Comparison of ENCODE assay signal across 1 fruit fly cellular context in the genomic region with DNA sequence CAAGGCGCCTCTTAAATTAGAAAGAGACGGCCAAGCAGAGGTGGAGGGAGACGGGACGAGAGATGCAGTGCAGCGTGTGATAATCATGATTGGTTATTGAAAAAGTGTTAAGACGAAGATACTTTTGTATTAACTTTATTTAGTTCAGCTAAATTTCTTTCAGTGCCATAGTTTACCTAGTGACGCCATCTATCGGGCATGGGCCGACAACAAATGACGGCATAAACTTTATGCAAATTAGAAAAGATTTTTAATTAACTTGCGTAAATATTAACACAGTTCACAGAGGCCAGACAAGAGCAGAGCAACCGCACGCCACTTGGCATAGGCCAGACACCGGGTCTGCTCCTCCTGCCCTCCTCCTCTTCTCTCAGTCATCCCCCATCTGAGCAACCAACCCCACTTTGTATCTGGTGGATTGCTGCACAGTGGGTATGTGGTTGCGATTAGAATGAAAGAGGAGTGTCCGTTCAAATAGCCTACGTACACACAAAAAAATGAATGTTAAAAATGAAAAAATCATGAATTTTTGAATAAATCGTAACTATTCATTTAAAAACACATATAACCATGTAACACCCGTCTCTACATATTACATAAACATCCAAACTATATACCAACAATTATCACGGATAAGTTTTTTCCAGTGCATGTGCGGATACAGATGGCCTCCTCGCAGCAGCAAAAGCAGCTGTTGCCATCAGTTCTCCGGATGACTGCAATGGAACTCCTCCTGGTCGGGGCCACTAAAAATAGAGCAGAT.
TF ChIP-seq lines count a peak whose summit lies in the region.

No protein-coding gene starts in this region.

TF ChIP-seq in whole organism, embryonic, 481 proteins besides CTCF, POLR2A, EP300 and RAD21 (continued from another document and continues in another):
- TF ChIP-seq pros (GFP tag; optimal IDR thresholded peaks at IDR 0.05; lab: Kevin White, UChicago) (no peak), CG15601 (tag; optimal IDR thresholded peaks at IDR 0.05; lab: Kevin White, UChicago) (peak; percentile 83), CG5245 (GFP tag; optimal IDR thresholded peaks at IDR 0.05; lab: Kevin White, UChicago) (peak; percentile 68), eyg (GFP tag; optimal IDR thresholded peaks at IDR 0.05; lab: Kevin White, UChicago) (peak; percentile 62), CG9727 (GFP tag; optimal IDR thresholded peaks at IDR 0.05; lab: Kevin White, UChicago) (peak; percentile 81), hb (GFP tag; IDR thresholded peaks at IDR 0.05; lab: Robert Waterston, UW; ENCODE audit: partially characterized antibody) (no peak), btn (GFP tag; optimal IDR thresholded peaks at IDR 0.05; lab: Kevin White, UChicago) (peak; percentile 82), sqz (GFP tag; optimal IDR thresholded peaks at IDR 0.05; lab: Kevin White, UChicago) (no peak), CG15269 (tag; optimal IDR thresholded peaks at IDR 0.05; lab: Kevin White, UChicago) (peak; percentile 81), Hand (GFP tag; optimal IDR thresholded peaks at IDR 0.05; lab: Kevin White, UChicago) (peak; percentile 80), Tbp (GFP tag; optimal IDR thresholded peaks at IDR 0.05; lab: Kevin White, UChicago) (no peak), CG33213 (GFP tag; optimal IDR thresholded peaks at IDR 0.05; lab: Kevin White, UChicago) (peak; percentile 70), Stat92E (GFP tag; optimal IDR thresholded peaks at IDR 0.05; lab: Kevin White, UChicago) (no peak), Vsx1 (GFP tag; optimal IDR thresholded peaks at IDR 0.05; lab: Kevin White, UChicago) (peak; percentile 59), Max (GFP tag; optimal IDR thresholded peaks at IDR 0.05; lab: Kevin White, UChicago) (peak; percentile 68), jigr1 (GFP tag; IDR thresholded peaks at IDR 0.05; lab: Robert Waterston, UW) (0 out of 3 replicates have a peak, but pooled peaks have one; percentile 43), CG33557 (GFP tag; optimal IDR thresholded peaks at IDR 0.05; lab: Kevin White, UChicago) (peak; percentile 60), maf-S (GFP tag; optimal IDR thresholded peaks at IDR 0.05; lab: Kevin White, UChicago) (peak; percentile 56), CG7271 (tag; optimal IDR thresholded peaks at IDR 0.05; lab: Kevin White, UChicago) (peak; percentile 62), ewg (GFP tag; optimal IDR thresholded peaks at IDR 0.05; lab: Kevin White, UChicago) (peak; percentile 72), CG13894 (tag; optimal IDR thresholded peaks at IDR 0.05; lab: Kevin White, UChicago) (no peak), fu2 (GFP tag; optimal IDR thresholded peaks at IDR 0.05; lab: Kevin White, UChicago) (peak; percentile 61), CG8281 (tag; optimal IDR thresholded peaks at IDR 0.05; lab: Kevin White, UChicago) (peak; percentile 47), trh (GFP tag; optimal IDR thresholded peaks at IDR 0.05; lab: Kevin White, UChicago) (peak; percentile 60), Ets97D (GFP tag; optimal IDR thresholded peaks at IDR 0.05; lab: Kevin White, UChicago) (peak; percentile 59), unc-4 (GFP tag; IDR thresholded peaks at IDR 0.05; lab: Robert Waterston, UW; ENCODE audit: partially characterized antibody) (no peak), HmgZ (tag; optimal IDR thresholded peaks at IDR 0.05; lab: Kevin White, UChicago) (peak; percentile 73), Hr3 (GFP tag; optimal IDR thresholded peaks at IDR 0.05; lab: Kevin White, UChicago) (peak; percentile 74), nom (GFP tag; optimal IDR thresholded peaks at IDR 0.05; lab: Kevin White, UChicago) (no peak), cg (GFP tag; optimal IDR thresholded peaks at IDR 0.05; lab: Kevin White, UChicago) (no peak), CG11696 (GFP tag; IDR thresholded peaks at IDR 0.05; lab: Robert Waterston, UW) (peak; percentile 57), onecut (GFP tag; IDR thresholded peaks at IDR 0.05; lab: Robert Waterston, UW) (no peak), crc (GFP tag; optimal IDR thresholded peaks at IDR 0.05; lab: Kevin White, UChicago) (peak; percentile 74), CG18599 (GFP tag; optimal IDR thresholded peaks at IDR 0.05; lab: Kevin White, UChicago) (peak; percentile 88), chn (GFP tag; optimal IDR thresholded peaks at IDR 0.05; lab: Kevin White, UChicago) (peak; percentile 60), YL-1 (GFP tag; optimal IDR thresholded peaks at IDR 0.05; lab: Kevin White, UChicago) (no peak), Dek (tag; optimal IDR thresholded peaks at IDR 0.05; lab: Kevin White, UChicago) (peak; percentile 76), Sry-β (GFP tag; optimal IDR thresholded peaks at IDR 0.05; lab: Kevin White, UChicago) (peak; percentile 27), gcm (GFP tag; optimal IDR thresholded peaks at IDR 0.05; lab: Kevin White, UChicago) (no peak), CG10979 (tag; optimal IDR thresholded peaks at IDR 0.05; lab: Kevin White, UChicago) (peak; percentile 89), ERR (GFP tag; optimal IDR thresholded peaks at IDR 0.05; lab: Kevin White, UChicago) (peak; percentile 61), CoRest (tag; optimal IDR thresholded peaks at IDR 0.05; lab: Kevin White, UChicago) (peak; percentile 86), CG10267 (tag; optimal IDR thresholded peaks at IDR 0.05; lab: Kevin White, UChicago) (peak; percentile 79), CG10543 (GFP tag; optimal IDR thresholded peaks at IDR 0.05; lab: Kevin White, UChicago) (no peak), dan (GFP tag; IDR thresholded peaks at IDR 0.05; lab: Robert Waterston, UW) (no peak; the same call in 1 of the 2 replicates), CG8359 (GFP tag; optimal IDR thresholded peaks at IDR 0.05; lab: Kevin White, UChicago; ENCODE audit: borderline replicate concordance) (peak; percentile 52), nau (GFP tag; optimal IDR thresholded peaks at IDR 0.05; lab: Kevin White, UChicago) (peak; percentile 97), Atf3 (GFP tag; optimal IDR thresholded peaks at IDR 0.05; lab: Kevin White, UChicago) (peak; percentile 58), CG12769 (tag; optimal IDR thresholded peaks at IDR 0.05; lab: Kevin White, UChicago) (peak; percentile 86), CG17802 (tag; optimal IDR thresholded peaks at IDR 0.05; lab: Kevin White, UChicago) (peak; percentile 43), pan (optimal IDR thresholded peaks at IDR 0.05; lab: Kevin White, UChicago) (no peak), pan (GFP tag; optimal IDR thresholded peaks at IDR 0.05 in 1 of 2, IDR thresholded peaks at IDR 0.05 in 1 of 2) (peak in 1 of 2 experiments; percentile 74), zf30C (GFP tag; optimal IDR thresholded peaks at IDR 0.05; lab: Kevin White, UChicago) (peak; percentile 55), CG1603 (tag; optimal IDR thresholded peaks at IDR 0.05; lab: Kevin White, UChicago) (peak; percentile 90), fd3F (GFP tag; optimal IDR thresholded peaks at IDR 0.05; lab: Kevin White, UChicago) (peak; percentile 55), tx (GFP tag; optimal IDR thresholded peaks at IDR 0.05; lab: Kevin White, UChicago) (peak; percentile 78), HHEX (GFP tag; optimal IDR thresholded peaks at IDR 0.05; lab: Kevin White, UChicago) (peak; percentile 70), Asciz (GFP tag; optimal IDR thresholded peaks at IDR 0.05; lab: Kevin White, UChicago) (peak; percentile 74), CG7357 (GFP tag; IDR thresholded peaks at IDR 0.05; lab: Robert Waterston, UW) (peak; percentile 65; the same call in 1 of the 3 replicates), pfk (GFP tag; optimal IDR thresholded peaks at IDR 0.05; lab: Kevin White, UChicago) (no peak), CG32772 (GFP tag; IDR thresholded peaks at IDR 0.05; lab: Robert Waterston, UW) (peak; percentile 77), CG13424 (tag; optimal IDR thresholded peaks at IDR 0.05; lab: Kevin White, UChicago) (peak; percentile 87), nerfin-2 (GFP tag; IDR thresholded peaks at IDR 0.05; lab: Robert Waterston, UW; ENCODE audit: partially characterized antibody) (no peak), CG10366 (GFP tag; IDR thresholded peaks at IDR 0.05; lab: Robert Waterston, UW) (peak; percentile 74), en (GFP tag; optimal IDR thresholded peaks at IDR 0.05; lab: Kevin White, UChicago) (peak; percentile 69), Bgb (GFP tag; IDR thresholded peaks at IDR 0.05; lab: Robert Waterston, UW; ENCODE audit: partially characterized antibody) (no peak), CG15514 (GFP tag; optimal IDR thresholded peaks at IDR 0.05; lab: Kevin White, UChicago) (peak; percentile 54), pum (GFP tag; optimal IDR thresholded peaks at IDR 0.05; lab: Kevin White, UChicago) (peak; percentile 81), so (GFP tag; IDR thresholded peaks at IDR 0.05; lab: Robert Waterston, UW) (peak; percentile 64; the same call in 1 of the 3 replicates), CG12219 (GFP tag; optimal IDR thresholded peaks at IDR 0.05; lab: Kevin White, UChicago) (peak; percentile 82), sens-2 (GFP tag; IDR thresholded peaks at IDR 0.05; lab: Robert Waterston, UW) (peak; percentile 56; the same call in 1 of the 2 replicates), Mrtf (GFP tag; IDR thresholded peaks at IDR 0.05; lab: Robert Waterston, UW) (peak; percentile 76; the same call in 2 of the 3 replicates), Elba2 (GFP tag; optimal IDR thresholded peaks at IDR 0.05; lab: Kevin White, UChicago) (no peak), CG3407 (GFP tag; optimal IDR thresholded peaks at IDR 0.05; lab: Kevin White, UChicago) (peak; percentile 58), CG4328 (GFP tag; optimal IDR thresholded peaks at IDR 0.05; lab: Kevin White, UChicago) (peak; percentile 74), Sox100B (GFP tag; optimal IDR thresholded peaks at IDR 0.05; lab: Kevin White, UChicago) (peak; percentile 79), CG2129 (GFP tag; IDR thresholded peaks at IDR 0.05; lab: Robert Waterston, UW; ENCODE audit: partially characterized antibody) (no peak), crol (GFP tag; IDR thresholded peaks at IDR 0.05; lab: Robert Waterston, UW) (peak; percentile 28; the same call in 1 of the 2 replicates), prd (optimal IDR thresholded peaks at IDR 0.05; lab: Kevin White, UChicago) (no peak), prd (GFP tag; IDR thresholded peaks at IDR 0.05; lab: Robert Waterston, UW) (peak; percentile 79; the same call in 2 of the 3 replicates), Ets65A (GFP tag; lab: Kevin White, UChicago) (peak; percentile 94), Atf-2 (GFP tag; optimal IDR thresholded peaks at IDR 0.05; lab: Kevin White, UChicago) (peak; percentile 80), CG8290 (GFP tag; optimal IDR thresholded peaks at IDR 0.05; lab: Kevin White, UChicago) (peak; percentile 11), CG8290 (tag; optimal IDR thresholded peaks at IDR 0.05; lab: Kevin White, UChicago) (peak in 1 of 2 experiments; percentile 67), kay (GFP tag; optimal IDR thresholded peaks at IDR 0.05; lab: Kevin White, UChicago) (peak; percentile 63), Nf-YB (GFP tag; optimal IDR thresholded peaks at IDR 0.05; lab: Kevin White, UChicago) (no peak), cato (GFP tag; optimal IDR thresholded peaks at IDR 0.05; lab: Kevin White, UChicago; ENCODE audit: borderline replicate concordance) (peak; percentile 70), CG34376 (GFP tag; optimal IDR thresholded peaks at IDR 0.05; lab: Kevin White, UChicago) (peak; percentile 30), danr (GFP tag; IDR thresholded peaks at IDR 0.05; lab: Robert Waterston, UW) (peak; percentile 62), CG14050 (GFP tag; IDR thresholded peaks at IDR 0.05; lab: Robert Waterston, UW) (peak; percentile 73), slou (GFP tag; optimal IDR thresholded peaks at IDR 0.05; lab: Kevin White, UChicago) (peak; percentile 73), klu (GFP tag; IDR thresholded peaks at IDR 0.05; lab: Robert Waterston, UW) (peak; percentile 52; the same call in 1 of the 2 replicates), CG13123 (GFP tag; optimal IDR thresholded peaks at IDR 0.05; lab: Kevin White, UChicago) (peak; percentile 47), toy (GFP tag; IDR thresholded peaks at IDR 0.05; lab: Robert Waterston, UW) (no peak), Sox102F (GFP tag; optimal IDR thresholded peaks at IDR 0.05; lab: Kevin White, UChicago) (peak; percentile 90), zen2 (GFP tag; IDR thresholded peaks at IDR 0.05; lab: Robert Waterston, UW; ENCODE audit: partially characterized antibody) (no peak), CG12071 (GFP tag; optimal IDR thresholded peaks at IDR 0.05; lab: Kevin White, UChicago) (peak; percentile 65), CG3726 (GFP tag; IDR thresholded peaks at IDR 0.05; lab: Robert Waterston, UW) (peak; percentile 74; the same call in 2 of the 3 replicates), B-H2 (GFP tag; optimal IDR thresholded peaks at IDR 0.05; lab: Kevin White, UChicago) (peak; percentile 22), CG8924 (tag; optimal IDR thresholded peaks at IDR 0.05; lab: Kevin White, UChicago) (no peak), CG6791 (GFP tag; IDR thresholded peaks at IDR 0.05; lab: Robert Waterston, UW; ENCODE audit: partially characterized antibody) (no peak), HLHmδ (GFP tag; optimal IDR thresholded peaks at IDR 0.05; lab: Kevin White, UChicago) (no peak), esg (GFP tag; conservative IDR thresholded peaks at IDR 0.05; lab: Robert Waterston, UW) (peak; percentile 85), CG14014 (GFP tag; IDR thresholded peaks at IDR 0.05; lab: Robert Waterston, UW) (peak; percentile 60; the same call in 1 of the 2 replicates), Usf (GFP tag; optimal IDR thresholded peaks at IDR 0.05; lab: Kevin White, UChicago) (no peak), dmrt11E (tag; optimal IDR thresholded peaks at IDR 0.05; lab: Kevin White, UChicago) (peak; percentile 82), knrl (GFP tag; IDR thresholded peaks at IDR 0.05; lab: Robert Waterston, UW; ENCODE audit: partially characterized antibody) (no peak), hbn (GFP tag; IDR thresholded peaks at IDR 0.05; lab: Robert Waterston, UW; ENCODE audit: partially characterized antibody) (no peak), CG4730 (GFP tag; IDR thresholded peaks at IDR 0.05; lab: Robert Waterston, UW) (peak; percentile 30; the same call in 1 of the 2 replicates), MTF-1 (GFP tag; optimal IDR thresholded peaks at IDR 0.05; lab: Kevin White, UChicago; ENCODE audit: borderline replicate concordance) (peak; percentile 52), bbx (GFP tag; IDR thresholded peaks at IDR 0.05; lab: Robert Waterston, UW; ENCODE audit: partially characterized antibody) (no peak), CG6683 (GFP tag; optimal IDR thresholded peaks at IDR 0.05; lab: Kevin White, UChicago) (peak; percentile 53), shn (GFP tag; optimal IDR thresholded peaks at IDR 0.05; lab: Kevin White, UChicago) (peak; percentile 77), Atf6 (GFP tag; IDR thresholded peaks at IDR 0.05; lab: Robert Waterston, UW) (peak; percentile 75), CG12659 (GFP tag; optimal IDR thresholded peaks at IDR 0.05; lab: Kevin White, UChicago) (peak; percentile 72), odd (GFP tag; optimal IDR thresholded peaks at IDR 0.05; lab: Kevin White, UChicago) (peak; percentile 58), CG11247 (GFP tag; IDR thresholded peaks at IDR 0.05; lab: Robert Waterston, UW) (peak; percentile 47; the same call in 1 of the 2 replicates), gfzf (GFP tag; optimal IDR thresholded peaks at IDR 0.05; lab: Kevin White, UChicago) (no peak)
